Fruit fly (Drosophila melanogaster): ENCODE data around the gene Acsf2.

The Acsf2 gene

DNA sequence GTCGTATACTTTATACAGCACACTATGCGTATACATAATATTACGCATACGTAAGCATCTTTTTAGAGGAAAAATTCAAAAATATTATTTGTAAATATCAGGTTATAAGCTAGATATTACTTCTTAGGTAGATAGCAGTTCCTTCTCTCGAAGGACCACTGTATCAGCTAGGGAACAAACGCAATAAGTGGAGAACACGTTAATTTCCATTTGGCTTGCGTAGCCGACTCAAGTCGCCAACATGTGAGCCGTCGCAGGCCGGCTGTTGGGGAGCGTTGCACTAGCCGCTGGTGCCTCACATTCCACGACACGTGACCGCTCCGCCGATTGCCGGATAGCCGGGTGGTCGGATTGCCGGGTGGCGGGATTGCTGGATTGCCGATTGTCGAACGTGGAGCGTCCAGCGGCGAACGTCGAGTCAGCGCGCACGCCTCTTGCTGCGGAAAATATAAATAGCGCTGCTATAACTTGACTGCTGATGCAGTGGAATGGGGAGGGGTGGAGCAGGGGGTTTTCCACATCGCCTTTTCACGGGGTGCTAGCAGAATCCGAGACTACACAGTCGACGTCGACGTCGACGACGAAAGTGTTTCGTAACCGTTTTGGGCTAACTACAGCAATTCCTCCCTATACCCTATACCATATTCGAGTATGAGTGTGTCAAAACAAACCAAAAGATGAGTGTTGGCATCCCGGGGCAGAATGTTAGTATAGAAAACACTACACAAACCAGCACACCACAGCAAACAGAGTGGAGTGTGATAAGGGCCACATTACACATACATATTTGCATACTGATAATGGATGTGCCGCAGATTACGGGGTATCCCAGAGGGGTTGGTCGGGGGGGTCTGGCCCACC lies 38.8 kb downstream of the Acsf2 start (continued):
- TF ChIP-seq ftz-f1 (GFP tag; optimal IDR thresholded peaks at IDR 0.05) (no peak), CG15601 (tag; optimal IDR thresholded peaks at IDR 0.05) (peak; percentile 42), D (optimal IDR thresholded peaks at IDR 0.05) (no peak), D (GFP tag; optimal IDR thresholded peaks at IDR 0.05) (peak; percentile 9), Poxn (GFP tag; IDR thresholded peaks at IDR 0.05) (no peak), Asciz (GFP tag; optimal IDR thresholded peaks at IDR 0.05) (peak; percentile 37), CG8478 (optimal IDR thresholded peaks at IDR 0.05) (peak; percentile 47), lab (GFP tag; optimal IDR thresholded peaks at IDR 0.05) (peak; percentile 69), scrt (GFP tag; optimal IDR thresholded peaks at IDR 0.05) (peak; percentile 20), CG11723 (GFP tag; optimal IDR thresholded peaks at IDR 0.05) (no peak), zfh1 (GFP tag; IDR thresholded peaks at IDR 0.05) (peak; percentile 17; the same call in 1 of the 3 replicates), cwo (GFP tag; optimal IDR thresholded peaks at IDR 0.05) (peak; percentile 82), pros (GFP tag; optimal IDR thresholded peaks at IDR 0.05) (no peak), mirr (GFP tag; optimal IDR thresholded peaks at IDR 0.05) (peak; percentile 0), CG4820 (GFP tag; optimal IDR thresholded peaks at IDR 0.05) (peak; percentile 33), ATbp (GFP tag; optimal IDR thresholded peaks at IDR 0.05) (peak; percentile 12), nerfin-1 (tag; optimal IDR thresholded peaks at IDR 0.05) (peak; percentile 14), CG14050 (GFP tag; IDR thresholded peaks at IDR 0.05) (no peak), CG2202 (tag; optimal IDR thresholded peaks at IDR 0.05) (peak; percentile 2), Vsx1 (GFP tag; optimal IDR thresholded peaks at IDR 0.05) (no peak), E2f1 (GFP tag; IDR thresholded peaks at IDR 0.05) (0 out of 2 replicates have a peak, but pooled peaks have one; percentile 5), tup (GFP tag; optimal IDR thresholded peaks at IDR 0.05) (no peak), CG32532 (GFP tag; IDR thresholded peaks at IDR 0.05) (no peak), odd (GFP tag; optimal IDR thresholded peaks at IDR 0.05) (no peak), Adf1 (GFP tag; IDR thresholded peaks at IDR 0.05) (peak; percentile 61), CG6654 (GFP tag; optimal IDR thresholded peaks at IDR 0.05) (peak; percentile 0), Taf1 (GFP tag; IDR thresholded peaks at IDR 0.05) (no peak), CG7839 (tag; optimal IDR thresholded peaks at IDR 0.05) (peak; percentile 6), CG31441 (GFP tag; IDR thresholded peaks at IDR 0.05) (0 out of 2 replicates have a peak, but pooled peaks have one; percentile 8), CG2712 (tag; optimal IDR thresholded peaks at IDR 0.05) (no peak), Stat92E (GFP tag; optimal IDR thresholded peaks at IDR 0.05) (no peak), trh (GFP tag; optimal IDR thresholded peaks at IDR 0.05) (no peak), CG18599 (GFP tag; optimal IDR thresholded peaks at IDR 0.05) (peak; percentile 38), CG1792 (GFP tag; optimal IDR thresholded peaks at IDR 0.05) (no peak), CG10209 (GFP tag; optimal IDR thresholded peaks at IDR 0.05) (peak; percentile 13), vvl (GFP tag; IDR thresholded peaks at IDR 0.05) (peak; percentile 9; the same call in 1 of the 2 replicates), HLHmδ (GFP tag; optimal IDR thresholded peaks at IDR 0.05) (peak; percentile 18), CG8290 (GFP tag; optimal IDR thresholded peaks at IDR 0.05) (no peak), CG8290 (tag; optimal IDR thresholded peaks at IDR 0.05) (peak in 1 of 2 experiments; percentile 50), ara (GFP tag; IDR thresholded peaks at IDR 0.05) (peak; percentile 42; the same call in 1 of the 2 replicates), CG14710 (tag; optimal IDR thresholded peaks at IDR 0.05) (peak; percentile 10), CG32772 (GFP tag; IDR thresholded peaks at IDR 0.05) (no peak), CG4328 (GFP tag; optimal IDR thresholded peaks at IDR 0.05) (no peak), CG11504 (tag; optimal IDR thresholded peaks at IDR 0.05) (peak; percentile 24), CG3407 (GFP tag; optimal IDR thresholded peaks at IDR 0.05) (peak; percentile 36), Oaz (GFP tag; IDR thresholded peaks at IDR 0.05) (no peak), Rfx (GFP tag; IDR thresholded peaks at IDR 0.05) (peak; percentile 5; the same call in 1 of the 2 replicates), CG3281 (GFP tag; optimal IDR thresholded peaks at IDR 0.05) (peak; percentile 12), CG11398 (GFP tag; optimal IDR thresholded peaks at IDR 0.05) (peak; percentile 25)

Measured in whole organism, embryonic.